Worm (Caenorhabditis elegans) whole organism, mixed stage, embryonic: Measurements from ENCODE around the gene F23F1.2.

Source experiments
- M03D4.4 ChIP-seq: sonication (generic microtip); optimal IDR thresholded peaks from 2 replicates; lab custom pipeline; 2017; ENCODE audit warnings: mild to moderate bottlenecking, missing genetic modification characterization, missing compliant biosample characterization
- bed-3 ChIP-seq: fragments of 200-800 bp; sonication (Bioruptor generic); optimal IDR thresholded peaks from 3 replicates; lab custom pipeline; 2018; ENCODE audit warnings: mild to moderate bottlenecking, missing genetic modification characterization, moderate library complexity, missing compliant biosample characterization
- blmp-1 ChIP-seq: fragments of 150-350 bp; optimal IDR thresholded peaks from 2 replicates; lab custom pipeline; 2014; ENCODE audit warnings: missing biosample characterization, missing genetic modification characterization
- ceh-39 ChIP-seq: fragments of 150-350 bp; optimal IDR thresholded peaks from 2 replicates; lab custom pipeline; 2014; ENCODE audit warnings: missing biosample characterization, missing genetic modification characterization
- ceh-43 ChIP-seq: fragments of 200-800 bp; sonication (Bioruptor generic); optimal IDR thresholded peaks from 2 replicates; lab custom pipeline; 2018; ENCODE audit warnings: mild to moderate bottlenecking, missing genetic modification characterization, moderate library complexity, missing compliant biosample characterization
- ceh-83 ChIP-seq: fragments of 200-800 bp; sonication (Bioruptor generic); optimal IDR thresholded peaks from 2 replicates; lab custom pipeline; 2018; ENCODE audit warnings: mild to moderate bottlenecking, missing genetic modification characterization, missing compliant biosample characterization
- ces-1 ChIP-seq: fragments of 150-350 bp; optimal IDR thresholded peaks from 2 replicates; lab custom pipeline; 2014; ENCODE audit warnings: missing biosample characterization, missing genetic modification reagents, missing genetic modification characterization
- cnd-1 ChIP-seq: fragments of 200-800 bp; sonication (Bioruptor generic); optimal IDR thresholded peaks from 2 replicates; lab custom pipeline; 2018; ENCODE audit warnings: mild to moderate bottlenecking, missing genetic modification characterization, missing compliant biosample characterization
- drap-1 ChIP-seq: fragments of 200-800 bp; sonication (Bioruptor generic); optimal IDR thresholded peaks from 3 replicates; lab custom pipeline; 2018; ENCODE audit warnings: mild to moderate bottlenecking, missing genetic modification characterization, missing compliant biosample characterization
- elt-1 ChIP-seq: sonication (generic microtip); optimal IDR thresholded peaks from 2 replicates; lab custom pipeline; 2017; ENCODE audit warnings: missing genetic modification characterization, mild to moderate bottlenecking, missing compliant biosample characterization, antibody characterized with exemption, moderate library complexity, borderline replicate concordance; ENCODE audit not compliant: insufficient read depth
- elt-3 ChIP-seq: fragments of 150-350 bp; optimal IDR thresholded peaks from 2 replicates; lab custom pipeline; 2014; ENCODE audit warnings: missing biosample characterization, missing genetic modification characterization
- flh-1 ChIP-seq: fragments of 200-800 bp; sonication (Bioruptor generic); optimal IDR thresholded peaks from 2 replicates; lab custom pipeline; 2018; ENCODE audit warnings: mild to moderate bottlenecking, missing genetic modification characterization, moderate library complexity, missing compliant biosample characterization
- ham-2 ChIP-seq: fragments of 200-800 bp; sonication (Bioruptor generic); optimal IDR thresholded peaks from 2 replicates; lab custom pipeline; 2018; ENCODE audit warnings: mild to moderate bottlenecking, missing genetic modification characterization, missing compliant biosample characterization
- hlh-1 ChIP-seq: fragments of 150-350 bp; optimal IDR thresholded peaks from 2 replicates; lab custom pipeline; 2014; ENCODE audit warnings: missing biosample characterization, missing genetic modification reagents, missing genetic modification characterization
- lin-13 ChIP-seq: fragments of 150-350 bp; optimal IDR thresholded peaks from 2 replicates; lab custom pipeline; 2014; ENCODE audit warnings: missing biosample characterization, missing genetic modification characterization
- lin-32 ChIP-seq: fragments of 200-800 bp; sonication (Bioruptor generic); optimal IDR thresholded peaks from 2 replicates; lab custom pipeline; 2018; ENCODE audit warnings: mild to moderate bottlenecking, missing genetic modification characterization, missing compliant biosample characterization
- lsy-2 ChIP-seq: fragments of 150-350 bp; optimal IDR thresholded peaks from 2 replicates; lab custom pipeline; 2014; ENCODE audit warnings: missing biosample characterization, missing genetic modification characterization
- mab-5 ChIP-seq: fragments of 150-350 bp; optimal IDR thresholded peaks from 2 replicates; lab custom pipeline; 2014; ENCODE audit warnings: missing biosample characterization, missing genetic modification characterization
- mep-1 ChIP-seq: fragments of 150-350 bp; optimal IDR thresholded peaks from 2 replicates; lab custom pipeline; 2017; ENCODE audit warnings: missing biosample characterization, missing genetic modification reagents, missing genetic modification characterization, inconsistent platforms
- mls-2 ChIP-seq: sonication (generic microtip); optimal IDR thresholded peaks from 2 replicates; lab custom pipeline; 2016; ENCODE audit warnings: mild to moderate bottlenecking, missing genetic modification characterization, moderate library complexity, missing compliant biosample characterization
- nhr-12 ChIP-seq: fragments of 150-350 bp; optimal IDR thresholded peaks from 2 replicates; lab custom pipeline; 2014; ENCODE audit warnings: missing biosample characterization, missing genetic modification characterization
- nhr-2 ChIP-seq: fragments of 150-350 bp; optimal IDR thresholded peaks from 2 replicates; lab custom pipeline; 2014; ENCODE audit warnings: missing biosample characterization, missing genetic modification characterization
- nhr-237 ChIP-seq: fragments of 150-350 bp; optimal IDR thresholded peaks from 2 replicates; lab custom pipeline; 2014; ENCODE audit warnings: missing biosample characterization, missing genetic modification characterization
- nhr-28 ChIP-seq: fragments of 150-350 bp; optimal IDR thresholded peaks from 2 replicates; lab custom pipeline; 2014; ENCODE audit warnings: missing biosample characterization, missing genetic modification characterization
- nhr-76 ChIP-seq: sonication (generic microtip); optimal IDR thresholded peaks from 2 replicates; lab custom pipeline; 2017; ENCODE audit warnings: missing biosample characterization, missing genetic modification characterization
- pha-4 ChIP-seq: fragments of 150-350 bp; optimal IDR thresholded peaks from 2 replicates; lab custom pipeline; 2018; ENCODE audit warnings: missing biosample characterization, missing genetic modification reagents, missing genetic modification characterization
- sem-2 ChIP-seq: fragments of 200-800 bp; sonication (Bioruptor generic); optimal IDR thresholded peaks from 2 replicates; lab custom pipeline; 2018; ENCODE audit warnings: mild to moderate bottlenecking, missing genetic modification characterization, missing compliant biosample characterization
- snpc-4 ChIP-seq: fragments of 150-350 bp; optimal IDR thresholded peaks from 2 replicates; lab custom pipeline; 2014; ENCODE audit warnings: missing biosample characterization, missing genetic modification characterization
- sptf-1 ChIP-seq: sonication (generic microtip); optimal IDR thresholded peaks from 2 replicates; lab custom pipeline; 2017; ENCODE audit warnings: mild to moderate bottlenecking, missing genetic modification characterization, moderate library complexity, missing compliant biosample characterization
- tbx-8 ChIP-seq: fragments of 200-800 bp; sonication (Bioruptor generic); optimal IDR thresholded peaks from 2 replicates; lab custom pipeline; 2018; ENCODE audit warnings: mild to moderate bottlenecking, missing genetic modification characterization, moderate library complexity, missing compliant biosample characterization
- unc-120 ChIP-seq: sonication (generic microtip); optimal IDR thresholded peaks from 2 replicates; lab custom pipeline; 2017; ENCODE audit warnings: missing genetic modification characterization, missing compliant biosample characterization; ENCODE audit not compliant: poor library complexity, severe bottlenecking
- unc-39 ChIP-seq: fragments of 150-350 bp; optimal IDR thresholded peaks from 2 replicates; lab custom pipeline; 2014; ENCODE audit warnings: missing biosample characterization, missing genetic modification characterization
- unc-62 ChIP-seq: fragments of 150-350 bp; optimal IDR thresholded peaks from 2 replicates; lab custom pipeline; 2014; ENCODE audit warnings: missing biosample characterization, missing genetic modification reagents, missing genetic modification characterization
- zip-8 ChIP-seq: fragments of 150-350 bp; optimal IDR thresholded peaks from 2 replicates; lab custom pipeline; 2014; ENCODE audit warnings: missing biosample characterization, missing genetic modification characterization
- ztf-11 ChIP-seq: fragments of 150-350 bp; optimal IDR thresholded peaks from 2 replicates; lab custom pipeline; 2014; ENCODE audit warnings: missing biosample characterization, missing genetic modification characterization

Gene F23F1.2

ce11 chrII:67663-68062 lies 33.7 kb downstream of the F23F1.2 start:
- no peak for TF ChIP-seq nhr-12
- no peak for TF ChIP-seq ces-1 (GFP tag; lab: Kevin White, UChicago)
- TF ChIP-seq M03D4.4 (tag; lab: Kevin White, UChicago) = no peak
- TF ChIP-seq elt-3 = no peak
- no peak for TF ChIP-seq ceh-83 (GFP tag; lab: Kevin White, UChicago)
- TF ChIP-seq mls-2 (tag; lab: Kevin White, UChicago) = no peak
- TF ChIP-seq lin-32 = no peak
- no peak for TF ChIP-seq bed-3 (GFP tag; lab: Kevin White, UChicago)
- no peak for TF ChIP-seq lsy-2
- TF ChIP-seq ztf-11 (tag; lab: Kevin White, UChicago) = no peak
- TF ChIP-seq snpc-4 (tag; lab: Kevin White, UChicago) = no peak
- no peak for TF ChIP-seq unc-62 (GFP tag; lab: Kevin White, UChicago)
- TF ChIP-seq flh-1 (GFP tag; lab: Kevin White, UChicago) = no peak

- TF ChIP-seq unc-120 (tag; lab: Kevin White, UChicago) = no peak
- no peak for TF ChIP-seq M03D4.4 (tag; lab: Kevin White, UChicago)
- TF ChIP-seq flh-1 (GFP tag; lab: Kevin White, UChicago) = no peak
- TF ChIP-seq drap-1 = no peak
- no peak for TF ChIP-seq tbx-8
Measured at ce11 chrII:68757-69156, 34.8 kb downstream of the F23F1.2 start.

- TF ChIP-seq ceh-83 (GFP tag; lab: Kevin White, UChicago) (no peak), unc-39 (no peak), ham-2 (GFP tag; lab: Kevin White, UChicago) (no peak), hlh-1 (tag; lab: Kevin White, UChicago) (no peak), sem-2 (no peak), lin-13 (no peak), cnd-1 (no peak), lsy-2 (no peak), drap-1 (no peak), nhr-237 (tag; lab: Kevin White, UChicago) (no peak), nhr-76 (no peak), blmp-1 (tag; lab: Kevin White, UChicago) (no peak), nhr-28 (no peak), flh-1 (GFP tag; lab: Kevin White, UChicago) (no peak), ces-1 (GFP tag; lab: Kevin White, UChicago) (no peak), zip-8 (tag; lab: Kevin White, UChicago) (no peak), ceh-43 (no peak), mep-1 (no peak), pha-4 (tag; lab: Kevin White, UChicago) (no peak)
Measured at ce11 chrII:69354-69753, 35.4 kb downstream of the F23F1.2 start, which contains the start of gene egl-26. Gene egl-26 (plus strand): TSS chrII:69654.

- TF ChIP-seq hlh-1 (tag; lab: Kevin White, UChicago) = no peak
- no peak for TF ChIP-seq nhr-12
- peak; percentile 97 for TF ChIP-seq ces-1 (GFP tag; lab: Kevin White, UChicago)
- TF ChIP-seq, all 35 proteins: peak for 1
Measured at ce11 chrII:73329-73728, 39.3 kb downstream of the F23F1.2 start.

ce11 chrII:73892-74291 lies 39.9 kb downstream of the F23F1.2 start:
- TF ChIP-seq tbx-8 (no peak), ces-1 (GFP tag; lab: Kevin White, UChicago) (peak; percentile 76)
- TF ChIP-seq, all 35 proteins: peak for 1

ce11 chrII:75831-76230 lies 41.8 kb downstream of the F23F1.2 start:
- TF ChIP-seq elt-3 (no peak), ces-1 (GFP tag; lab: Kevin White, UChicago) (no peak), unc-39 (no peak), unc-62 (GFP tag; lab: Kevin White, UChicago) (no peak), hlh-1 (tag; lab: Kevin White, UChicago) (no peak), mab-5 (tag; lab: Kevin White, UChicago) (no peak), ham-2 (GFP tag; lab: Kevin White, UChicago) (no peak), elt-1 (tag; lab: Kevin White, UChicago) (no peak), nhr-12 (no peak), cnd-1 (no peak), ceh-83 (GFP tag; lab: Kevin White, UChicago) (no peak), nhr-237 (tag; lab: Kevin White, UChicago) (no peak), nhr-2 (tag; lab: Kevin White, UChicago) (no peak), ceh-39 (tag; lab: Kevin White, UChicago) (no peak), mls-2 (tag; lab: Kevin White, UChicago) (no peak), sptf-1 (no peak)
- TF ChIP-seq, all 35 proteins: peak for 0
